Worm (Caenorhabditis elegans): ENCODE measurements around the gene C05C8.5.

DNA sequence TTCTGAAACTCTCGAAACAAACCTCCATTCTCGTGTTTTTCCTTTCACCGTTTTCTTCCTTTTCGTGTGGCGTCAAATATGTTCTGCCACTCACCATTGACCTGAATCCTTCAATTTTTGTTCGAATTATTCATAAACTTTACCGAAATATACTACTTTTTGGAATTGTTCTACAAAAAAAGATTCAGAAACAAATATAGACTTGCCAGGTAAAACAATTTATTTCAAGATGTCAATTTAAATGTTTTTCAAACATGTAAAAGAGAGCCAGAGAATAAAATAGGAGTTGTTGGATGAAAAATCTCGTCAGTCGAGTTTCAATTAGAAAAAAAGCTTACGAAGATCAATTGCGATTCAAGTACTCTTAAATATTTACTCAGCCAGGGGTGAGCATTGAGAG, 41.1 kb downstream of the C05C8.5 start, which contains the start of gene F09G2.8:
- TF ChIP-seq ztf-11 (tag; optimal IDR thresholded peaks at IDR 0.05) = no peak
- TF ChIP-seq unc-39 (tag; optimal IDR thresholded peaks at IDR 0.05) = no peak
- TF ChIP-seq zfp-3 (GFP tag; conservative IDR thresholded peaks at IDR 0.05) = no peak
- no peak for TF ChIP-seq ama-1 (optimal IDR thresholded peaks at IDR 0.05)
- TF ChIP-seq mep-1 (tag; optimal IDR thresholded peaks at IDR 0.05) = no peak
- TF ChIP-seq nhr-11 (tag; optimal IDR thresholded peaks at IDR 0.05) = no peak
- no peak for TF ChIP-seq aly-2 (tag; optimal IDR thresholded peaks at IDR 0.05)
- no peak for TF ChIP-seq F10B5.3 (tag; optimal IDR thresholded peaks at IDR 0.05)
- TF ChIP-seq nhr-237 (tag; optimal IDR thresholded peaks at IDR 0.05) = no peak
- no peak for TF ChIP-seq aha-1 (tag)
- TF ChIP-seq nhr-77 (tag; optimal IDR thresholded peaks at IDR 0.05) = no peak
- no peak for TF ChIP-seq lin-39 (tag; optimal IDR thresholded peaks at IDR 0.05)
